Worm (Caenorhabditis elegans) whole organism, late embryonic: ENCODE results near the gene plpp-1.1.

Experiments used
- ahr-1 ChIP-seq: sonication (generic microtip); optimal IDR thresholded peaks from 2 replicates; lab custom pipeline; 2016; ENCODE audit warnings: missing genetic modification characterization, missing compliant biosample characterization
- ceh-30 ChIP-seq: fragments of 150-350 bp; optimal IDR thresholded peaks from 2 replicates; lab custom pipeline; 2014; ENCODE audit warnings: missing biosample characterization, missing genetic modification characterization
- ceh-48 ChIP-seq: sonication (generic microtip); optimal IDR thresholded peaks from 2 replicates; lab custom pipeline; 2016; ENCODE audit warnings: missing genetic modification characterization, inconsistent platforms, missing compliant biosample characterization
- hlh-13 ChIP-seq: fragments of 200-800 bp; sonication (Bioruptor generic); optimal IDR thresholded peaks from 2 replicates; lab custom pipeline; 2018; ENCODE audit warnings: mild to moderate bottlenecking, missing genetic modification characterization, missing compliant biosample characterization
- mec-3 ChIP-seq: sonication (generic microtip); optimal IDR thresholded peaks from 2 replicates; lab custom pipeline; 2016; ENCODE audit warnings: borderline replicate concordance, missing genetic modification characterization, missing compliant biosample characterization
- nhr-11 ChIP-seq: fragments of 150-350 bp; optimal IDR thresholded peaks from 2 replicates; lab custom pipeline; 2014; ENCODE audit warnings: missing biosample characterization, missing genetic modification characterization
- nhr-232 ChIP-seq: sonication (generic microtip); optimal IDR thresholded peaks from 2 replicates; lab custom pipeline; 2016; ENCODE audit warnings: missing genetic modification characterization, missing compliant biosample characterization
- pag-3 ChIP-seq: sonication (generic microtip); optimal IDR thresholded peaks from 2 replicates; lab custom pipeline; 2016; ENCODE audit warnings: missing compliant biosample characterization, missing genetic modification characterization, borderline replicate concordance
- pqm-1 ChIP-seq: sonication (generic microtip); optimal IDR thresholded peaks from 2 replicates; lab custom pipeline; 2016; ENCODE audit warnings: missing genetic modification characterization, missing compliant biosample characterization
- tbx-2 ChIP-seq: sonication (generic microtip); optimal IDR thresholded peaks from 2 replicates; lab custom pipeline; 2016; ENCODE audit warnings: missing genetic modification characterization, missing compliant biosample characterization
- tbx-7 ChIP-seq: sonication (generic microtip); optimal IDR thresholded peaks from 2 replicates; lab custom pipeline; 2016; ENCODE audit warnings: missing genotype, missing genetic modification characterization, missing compliant biosample characterization
- unc-55 ChIP-seq: sonication (generic microtip); optimal IDR thresholded peaks from 2 replicates; lab custom pipeline; 2017; ENCODE audit warnings: missing biosample characterization, missing genetic modification reagents, missing genetic modification characterization
- ztf-16 ChIP-seq: sonication (generic microtip); optimal IDR thresholded peaks from 2 replicates; lab custom pipeline; 2017; ENCODE audit warnings: missing genetic modification characterization, missing compliant biosample characterization

DNA sequence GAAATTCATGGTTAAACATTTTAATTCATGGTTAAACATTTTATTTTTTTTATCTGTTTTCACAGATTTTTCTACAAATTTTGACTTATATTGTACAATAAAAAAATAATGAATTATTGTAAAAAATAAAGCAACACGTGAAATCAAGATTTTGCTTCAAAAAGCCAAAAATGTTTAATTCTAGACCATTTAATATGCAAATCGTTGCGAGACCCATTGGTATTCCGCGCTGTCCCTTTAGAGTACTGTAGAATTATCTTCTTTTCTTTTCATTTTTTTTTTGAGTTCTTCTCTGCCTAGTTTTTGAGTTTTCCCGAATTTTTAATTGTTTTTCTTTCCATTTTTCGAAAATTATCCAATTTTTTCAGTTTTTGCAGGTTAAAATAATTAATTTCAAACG is 6.3 kb upstream of the plpp-1.1 start, which contains the start of gene Y14H12B.1:
- TF ChIP-seq nhr-11 (tag; lab: Kevin White, UChicago) (no peak), pag-3 (tag; lab: Kevin White, UChicago) (no peak), hlh-13 (GFP tag; lab: Kevin White, UChicago) (no peak), ahr-1 (tag; lab: Kevin White, UChicago) (no peak), tbx-7 (tag; lab: Kevin White, UChicago) (no peak), nhr-232 (tag; lab: Kevin White, UChicago) (no peak), pqm-1 (tag; lab: Kevin White, UChicago) (no peak), mec-3 (tag; lab: Kevin White, UChicago) (no peak), ceh-30 (tag; lab: Kevin White, UChicago) (no peak), unc-55 (GFP tag; lab: Kevin White, UChicago) (no peak), ceh-48 (tag; lab: Kevin White, UChicago) (no peak), ztf-16 (tag; lab: Kevin White, UChicago) (no peak), tbx-2 (tag; lab: Kevin White, UChicago) (no peak)
